Fruit fly (Drosophila melanogaster) whole organism, adult: Measurements from ENCODE around the gene CG32712.

Experiments
- CG14711 ChIP-seq: fragments of 200-800 bp; sonication (Bioruptor generic); optimal IDR thresholded peaks from 2 replicates; lab custom pipeline; 2018; ENCODE audit warnings: missing biosample characterization, mild to moderate bottlenecking, missing genetic modification characterization, moderate library complexity
- CG5204 ChIP-seq: fragments of 200-800 bp; sonication (Bioruptor generic); optimal IDR thresholded peaks from 2 replicates; lab custom pipeline; 2016; ENCODE audit warnings: missing biosample characterization, missing genetic modification characterization
- Crg-1 ChIP-seq: fragments of 200-800 bp; sonication (Bioruptor generic); optimal IDR thresholded peaks from 2 replicates; lab custom pipeline; 2016; ENCODE audit warnings: missing biosample characterization, missing genetic modification characterization
- Hr96 ChIP-seq: fragments of 200-800 bp; sonication (Bioruptor generic); optimal IDR thresholded peaks from 2 replicates; lab custom pipeline; 2016; ENCODE audit warnings: missing biosample characterization, missing genetic modification characterization
- tj ChIP-seq: fragments of 200-800 bp; sonication (Bioruptor generic); optimal IDR thresholded peaks from 3 replicates; lab custom pipeline; 2017; ENCODE audit warnings: missing biosample characterization, mild to moderate bottlenecking, missing genetic modification characterization, moderate library complexity
- toe ChIP-seq: fragments of 200-800 bp; sonication (Bioruptor generic); optimal IDR thresholded peaks from 2 replicates; lab custom pipeline; 2016; ENCODE audit warnings: missing biosample characterization, missing genetic modification characterization

DNA sequence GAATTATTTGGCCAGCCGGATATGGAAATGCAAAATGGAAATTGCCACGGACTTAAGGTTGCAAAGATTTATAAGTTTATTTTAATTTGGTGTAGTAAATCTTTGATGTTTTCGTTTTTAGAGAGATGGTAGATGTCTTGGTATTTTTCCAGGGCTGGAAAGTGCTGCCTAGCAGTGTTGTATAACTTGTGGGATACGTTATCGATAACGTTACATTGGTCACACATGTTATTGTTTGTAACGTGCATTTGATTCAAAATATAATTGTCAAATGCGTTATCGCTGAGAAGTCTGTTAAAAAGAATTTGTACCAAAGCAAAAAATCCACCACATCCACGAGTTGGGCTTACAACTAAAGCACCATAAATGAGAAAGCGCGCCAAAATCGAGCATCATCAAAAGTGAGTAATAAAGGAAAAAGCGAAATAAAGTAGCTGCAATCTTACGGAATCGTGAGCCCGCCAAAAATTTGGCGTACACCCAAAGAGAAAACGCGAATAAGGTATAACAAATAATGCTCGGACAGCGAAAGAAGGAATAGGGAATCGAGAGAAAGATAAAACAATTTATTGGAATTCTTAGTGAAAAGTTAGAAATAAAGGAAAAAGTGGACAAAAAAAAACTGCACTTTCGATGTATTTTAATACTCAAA is 26.4 kb downstream of the CG32712 start, which contains the start of gene PIG-T:
- no peak for TF ChIP-seq toe
- TF ChIP-seq CG5204 (GFP tag; lab: Kevin White, UChicago) = no peak
- no peak for TF ChIP-seq Hr96 (GFP tag; lab: Kevin White, UChicago)
- no peak for TF ChIP-seq CG14711 (tag; lab: Kevin White, UChicago)
- no peak for TF ChIP-seq tj (GFP tag; lab: Kevin White, UChicago)
- TF ChIP-seq Crg-1 = peak; percentile 26
